Worm (Caenorhabditis elegans): ENCODE measurements around the gene mam-1.

- TF ChIP-seq tab-1 (GFP tag; IDR thresholded peaks at IDR 0.05): no peak
- no peak for TF ChIP-seq klf-2 (GFP tag; conservative IDR thresholded peaks at IDR 0.05)
- no peak for TF ChIP-seq med-1 (GFP tag; optimal IDR thresholded peaks at IDR 0.05; ENCODE audit: insufficient read depth)
- TF ChIP-seq cog-1 (tag; optimal IDR thresholded peaks at IDR 0.05): no peak
- no peak for TF ChIP-seq flt-1 (GFP tag; IDR thresholded peaks at IDR 0.05)
- TF ChIP-seq ztf-23 (GFP tag; IDR thresholded peaks at IDR 0.05): no peak
- no peak for TF ChIP-seq ref-1 (GFP tag; conservative IDR thresholded peaks at IDR 0.05)
- TF ChIP-seq T22C8.4 (GFP tag; IDR thresholded peaks at IDR 0.05): no peak
These were observed 44.7 kb upstream of the mam-1 start for ce11 chrX:932874-933273.
